Fruit fly (Drosophila melanogaster) whole organism, wandering third instar larva: ENCODE results near the gene CG7912.
A peak's percentile ranks its signal among the peaks of the same experiment; 100 is the strongest.

Experiments used
- Abd-B ChIP-seq: fragments of >200 bp; optimal IDR thresholded peaks from 2 replicates; lab custom pipeline; 2017; ENCODE audit warnings: missing biosample characterization, missing genetic modification characterization
- CG32264 ChIP-seq: fragments of 200-800 bp; sonication (Bioruptor generic); optimal IDR thresholded peaks from 2 replicates; lab custom pipeline; 2016; ENCODE audit warnings: missing biosample characterization, missing genetic modification characterization
- CG9705 ChIP-seq: fragments of 200-800 bp; sonication (Bioruptor generic); optimal IDR thresholded peaks from 2 replicates; lab custom pipeline; 2018; ENCODE audit warnings: missing biosample characterization, mild to moderate bottlenecking, missing genetic modification characterization
- CrebA ChIP-seq: fragments of 200-800 bp; sonication (Bioruptor generic); optimal IDR thresholded peaks from 2 replicates; lab custom pipeline; 2016; ENCODE audit warnings: missing biosample characterization, mild to moderate bottlenecking, missing genetic modification characterization, borderline replicate concordance
- Dfd ChIP-seq: fragments of >200 bp; optimal IDR thresholded peaks from 2 replicates; lab custom pipeline; 2017; ENCODE audit warnings: missing biosample characterization, missing genetic modification characterization
- Dif ChIP-seq: fragments of 200-275, 200-300 bp; sonication (Bioruptor generic); optimal IDR thresholded peaks from 2 replicates; lab custom pipeline; 2018; ENCODE audit warnings: missing biosample characterization, missing genetic modification characterization; ENCODE audit not compliant: partially characterized antibody
- GATAd ChIP-seq: sonication (Bioruptor generic); optimal IDR thresholded peaks from 2 replicates; lab custom pipeline; 2016; ENCODE audit warnings: missing biosample characterization, missing genetic modification characterization
- HLH106 ChIP-seq: fragments of 200-800 bp; optimal IDR thresholded peaks from 3 replicates; lab custom pipeline; 2019; ENCODE audit warnings: missing biosample characterization, mild to moderate bottlenecking, missing genetic modification characterization, moderate library complexity
- Hnf4 ChIP-seq: fragments of 200-800 bp; sonication (Bioruptor generic); optimal IDR thresholded peaks from 2 replicates; lab custom pipeline; 2016; ENCODE audit warnings: missing biosample characterization, mild to moderate bottlenecking, missing genetic modification characterization
- Hr78 ChIP-seq: fragments of >200 bp; optimal IDR thresholded peaks from 2 replicates; lab custom pipeline; 2017; ENCODE audit warnings: missing biosample characterization, missing genetic modification characterization
- Hr83 ChIP-seq: fragments of 200-300 bp; sonication (Bioruptor generic); optimal IDR thresholded peaks from 2 replicates; lab custom pipeline; 2016; ENCODE audit warnings: missing biosample characterization, mild to moderate bottlenecking, missing genetic modification characterization, moderate library complexity; ENCODE audit not compliant: poor library complexity, severe bottlenecking
- Jra ChIP-seq: sonication (Bioruptor generic); optimal IDR thresholded peaks from 2 replicates; lab custom pipeline; 2016; ENCODE audit warnings: missing biosample characterization, missing genetic modification characterization
- Mio ChIP-seq: sonication (Bioruptor generic); optimal IDR thresholded peaks from 2 replicates; lab custom pipeline; 2016; ENCODE audit warnings: missing biosample characterization, missing genetic modification characterization
- Myc ChIP-seq: fragments of >200 bp; optimal IDR thresholded peaks from 2 replicates; lab custom pipeline; 2017
- N ChIP-seq: fragments of >200 bp; optimal IDR thresholded peaks from 2 replicates; lab custom pipeline; 2018; ENCODE audit warnings: missing biosample characterization, missing external identifiers, missing genetic modification characterization
- OdsH ChIP-seq: fragments of 200-800 bp; sonication (Bioruptor generic); optimal IDR thresholded peaks from 2 replicates; lab custom pipeline; 2016; ENCODE audit warnings: missing biosample characterization, mild to moderate bottlenecking, missing genetic modification characterization
- Rel ChIP-seq, 2 experiments: fragments of 200-800 bp; sonication (Bioruptor generic) in 1 of 2; optimal IDR thresholded peaks; 2 replicates in 1 of 2; 3 replicates in 1 of 2; lab custom pipeline; 2016 to 2019; ENCODE audit warnings: mild to moderate bottlenecking in 2 of 2, missing biosample characterization in 2 of 2, missing genetic modification characterization in 2 of 2, moderate library complexity in 1 of 2
- Sp1 ChIP-seq: fragments of 200-800 bp; sonication (Bioruptor generic); optimal IDR thresholded peaks from 3 replicates; lab custom pipeline; 2019; ENCODE audit warnings: missing biosample characterization, mild to moderate bottlenecking, missing genetic modification characterization, moderate library complexity
- Vsx2 ChIP-seq: fragments of 200-300, 225-300 bp; sonication (Bioruptor generic); optimal IDR thresholded peaks from 2 replicates; lab custom pipeline; 2018; ENCODE audit warnings: missing biosample characterization, missing genetic modification characterization; ENCODE audit not compliant: partially characterized antibody
- br ChIP-seq: fragments of 200-800 bp; sonication (Bioruptor generic); optimal IDR thresholded peaks from 2 replicates; lab custom pipeline; 2016; ENCODE audit warnings: missing biosample characterization, missing genetic modification characterization
- brk ChIP-seq: fragments of 200-800 bp; sonication (Bioruptor generic); optimal IDR thresholded peaks from 2 replicates; lab custom pipeline; 2016; ENCODE audit warnings: missing biosample characterization, mild to moderate bottlenecking, missing genetic modification characterization
- dl ChIP-seq, 2 experiments: fragments of 175-275, 200-275 bp in 1 of 2; fragments of 200-275 bp in 1 of 2; sonication (Bioruptor generic); optimal IDR thresholded peaks; lab custom pipeline; 2018; ENCODE audit warnings: mild to moderate bottlenecking in 2 of 2, missing biosample characterization in 2 of 2, missing genetic modification characterization in 2 of 2, moderate library complexity in 2 of 2; ENCODE audit not compliant: partially characterized antibody in 2 of 2, insufficient read depth in 1 of 2
- dmrt93B ChIP-seq: fragments of 200-800 bp; sonication (Bioruptor generic); optimal IDR thresholded peaks from 2 replicates; lab custom pipeline; 2018; ENCODE audit warnings: missing biosample characterization, mild to moderate bottlenecking, missing genetic modification characterization
- dsf ChIP-seq: sonication (Bioruptor generic); optimal IDR thresholded peaks from 2 replicates; lab custom pipeline; 2016; ENCODE audit warnings: missing biosample characterization, missing genetic modification characterization, borderline replicate concordance
- ey ChIP-seq: fragments of 200-800 bp; sonication (Bioruptor generic); optimal IDR thresholded peaks from 2 replicates; lab custom pipeline; 2016; ENCODE audit warnings: missing biosample characterization, missing genetic modification characterization
- foxo ChIP-seq, 2 experiments: fragments of 200-800 bp; sonication (Bioruptor generic); optimal IDR thresholded peaks; 2 replicates in 1 of 2; 3 replicates in 1 of 2; lab custom pipeline; 2016 to 2017; ENCODE audit warnings: missing biosample characterization in 2 of 2, missing genetic modification characterization in 2 of 2
- fru ChIP-seq: fragments of 200-800 bp; sonication (Bioruptor generic); optimal IDR thresholded peaks from 3 replicates; lab custom pipeline; 2016; ENCODE audit warnings: missing biosample characterization, mild to moderate bottlenecking, missing genetic modification characterization
- h ChIP-seq: fragments of 200-800 bp; sonication (Bioruptor generic); optimal IDR thresholded peaks from 3 replicates; lab custom pipeline; 2016; ENCODE audit warnings: missing biosample characterization, mild to moderate bottlenecking, missing genetic modification characterization
- jim ChIP-seq: fragments of 175-275, 200-325 bp; sonication (Bioruptor generic); optimal IDR thresholded peaks from 2 replicates; lab custom pipeline; 2016; ENCODE audit warnings: missing biosample characterization, mild to moderate bottlenecking, missing genetic modification characterization
- lola ChIP-seq: fragments of >200 bp; optimal IDR thresholded peaks from 2 replicates; lab custom pipeline; 2017; ENCODE audit warnings: missing biosample characterization, missing genetic modification characterization
- pan ChIP-seq: fragments of >200 bp; optimal IDR thresholded peaks from 2 replicates; lab custom pipeline; 2017
- psq ChIP-seq: fragments of 200-800 bp; sonication (Bioruptor generic); optimal IDR thresholded peaks from 3 replicates; lab custom pipeline; 2017; ENCODE audit warnings: missing biosample characterization, mild to moderate bottlenecking, missing genetic modification characterization, moderate library complexity
- rgr ChIP-seq: fragments of 200-800 bp; sonication (Bioruptor generic); optimal IDR thresholded peaks from 3 replicates; lab custom pipeline; 2016; ENCODE audit warnings: missing biosample characterization, mild to moderate bottlenecking, missing genetic modification characterization
- sage ChIP-seq: fragments of 200-800 bp; sonication (Bioruptor generic); optimal IDR thresholded peaks from 2 replicates; lab custom pipeline; 2016; ENCODE audit warnings: missing biosample characterization, mild to moderate bottlenecking, missing genetic modification characterization
- sv ChIP-seq: fragments of 200-800 bp; sonication (Bioruptor generic); optimal IDR thresholded peaks from 3 replicates; lab custom pipeline; 2016; ENCODE audit warnings: missing biosample characterization, missing genetic modification characterization
- tai ChIP-seq: sonication (Bioruptor generic); optimal IDR thresholded peaks from 2 replicates; lab custom pipeline; 2016; ENCODE audit warnings: missing biosample characterization, missing genetic modification characterization
- usp ChIP-seq: fragments of >200 bp; optimal IDR thresholded peaks from 2 replicates; lab custom pipeline; 2017; ENCODE audit warnings: missing biosample characterization, missing genetic modification characterization
- woc ChIP-seq: sonication (Bioruptor generic); optimal IDR thresholded peaks from 2 replicates; lab custom pipeline; 2016; ENCODE audit warnings: missing biosample characterization, mild to moderate bottlenecking, missing genetic modification characterization

CG7912 gene

dm6 chr3R:30051933-30052332 lies 42.9 kb upstream of the CG7912 start, which contains the start of gene CG15528:
TSS of gene CG15528 (minus strand) at chr3R:30052112.
- TF ChIP-seq GATAd (GFP tag; lab: Kevin White, UChicago) (no peak), h (GFP tag; lab: Kevin White, UChicago) (no peak), dmrt93B (no peak), br (GFP tag; lab: Kevin White, UChicago) (no peak)

dm6 chr3R:30050448-30050847 lies 41.5 kb upstream of the CG7912 start:
- TF ChIP-seq jim (GFP tag; lab: Kevin White, UChicago) = no peak
- no peak for TF ChIP-seq psq (GFP tag; lab: Kevin White, UChicago)
- TF ChIP-seq sv (GFP tag; lab: Kevin White, UChicago) = no peak
- no peak for TF ChIP-seq pan
- no peak for TF ChIP-seq CrebA (GFP tag; lab: Kevin White, UChicago)
- TF ChIP-seq GATAd (GFP tag; lab: Kevin White, UChicago) = no peak
- no peak for TF ChIP-seq Hnf4 (GFP tag; lab: Kevin White, UChicago)
- no peak for TF ChIP-seq Sp1 (GFP tag; lab: Kevin White, UChicago)
- no peak for TF ChIP-seq lola (GFP tag; lab: Kevin White, UChicago)
- TF ChIP-seq foxo (GFP tag; optimal IDR thresholded peaks at IDR 0.05; lab: Kevin White, UChicago) = no peak
- no peak for TF ChIP-seq Rel (GFP tag; optimal IDR thresholded peaks at IDR 0.05; lab: Kevin White, UChicago)
- no peak for TF ChIP-seq Rel (tag; optimal IDR thresholded peaks at IDR 0.05; lab: Kevin White, UChicago)
- no peak for TF ChIP-seq CG9705 (GFP tag; lab: Kevin White, UChicago)
- TF ChIP-seq, all 38 proteins: peak for 0

- TF ChIP-seq sage (GFP tag; lab: Kevin White, UChicago) (peak; percentile 88), dmrt93B (peak; percentile 97), Jra (GFP tag; lab: Kevin White, UChicago) (peak; percentile 93), sv (GFP tag; lab: Kevin White, UChicago) (peak; percentile 82), ey (GFP tag; lab: Kevin White, UChicago) (peak; percentile 89), lola (GFP tag; lab: Kevin White, UChicago) (no peak), jim (GFP tag; lab: Kevin White, UChicago) (peak; percentile 34), brk (GFP tag; lab: Kevin White, UChicago) (no peak), dl (GFP tag; optimal IDR thresholded peaks at IDR 0.05; lab: Kevin White, UChicago; ENCODE audit: insufficient read depth in 1 of 2, partially characterized antibody in 2 of 2) (no peak), h (GFP tag; lab: Kevin White, UChicago) (peak; percentile 97), Myc (lab: Kevin White, UChicago) (peak; percentile 76), Dif (GFP tag; lab: Kevin White, UChicago) (no peak), rgr (peak; percentile 95), Dfd (GFP tag; lab: Kevin White, UChicago) (no peak), N (GFP tag; lab: Kevin White, UChicago) (no peak), OdsH (peak; percentile 91), Hr78 (no peak), CG9705 (GFP tag; lab: Kevin White, UChicago) (peak; percentile 96), Mio (GFP tag; lab: Kevin White, UChicago) (peak; percentile 74), Abd-B (GFP tag; lab: Kevin White, UChicago) (no peak), HLH106 (tag; lab: Kevin White, UChicago) (peak; percentile 95), GATAd (GFP tag; lab: Kevin White, UChicago) (peak; percentile 90), pan (no peak), Vsx2 (GFP tag; lab: Kevin White, UChicago) (no peak), Hr83 (GFP tag; lab: Kevin White, UChicago) (peak; percentile 99), fru (GFP tag; lab: Kevin White, UChicago) (peak; percentile 96), Hnf4 (GFP tag; lab: Kevin White, UChicago) (peak; percentile 95), Sp1 (GFP tag; lab: Kevin White, UChicago) (peak; percentile 92), br (GFP tag; lab: Kevin White, UChicago) (peak; percentile 95), CrebA (GFP tag; lab: Kevin White, UChicago) (no peak), Rel (GFP tag; optimal IDR thresholded peaks at IDR 0.05; lab: Kevin White, UChicago) (no peak), Rel (tag; optimal IDR thresholded peaks at IDR 0.05; lab: Kevin White, UChicago) (peak; percentile 67), psq (GFP tag; lab: Kevin White, UChicago) (peak; percentile 83), foxo (GFP tag; optimal IDR thresholded peaks at IDR 0.05; lab: Kevin White, UChicago) (peak; percentile 84 to 96), woc (GFP tag; lab: Kevin White, UChicago) (peak; percentile 93), tai (GFP tag; lab: Kevin White, UChicago) (no peak), CG32264 (GFP tag; lab: Kevin White, UChicago) (peak; percentile 94), dsf (peak; percentile 89), usp (no peak)
Measured at dm6 chr3R:30046029-30047001, 37.3 kb upstream of the CG7912 start, which contains the start of the genes RpL32 and CG7943. TSS of gene RpL32 (minus strand) at chr3R:30046161. TSS of gene CG7943 (plus strand) at chr3R:30046470.
